Worm (Caenorhabditis elegans) whole organism, midembryonic: ENCODE measurements around the gene fbxa-201.

Experiments used
- T22C8.4 ChIP-seq: fragments of 200-800 bp; sonication (Bioruptor generic); IDR thresholded peaks from 2 replicates; pipeline ENCODE4 v1.3.6; 2022; ENCODE audit warnings: missing genetic modification characterization, missing compliant biosample characterization
- cog-1 ChIP-seq: sonication (generic microtip); optimal IDR thresholded peaks from 2 replicates; lab custom pipeline; 2016; ENCODE audit warnings: missing genetic modification characterization, missing compliant biosample characterization
- flt-1 ChIP-seq: fragments of 200-800 bp; sonication (Bioruptor generic); IDR thresholded peaks from 2 replicates; pipeline ENCODE4 v1.3.6; 2022; ENCODE audit warnings: missing genetic modification characterization, missing compliant biosample characterization
- klf-2 ChIP-seq: fragments of 200-800 bp; sonication (Bioruptor generic); conservative IDR thresholded peaks from 2 replicates; pipeline ENCODE4 v1.3.6; 2022; ENCODE audit warnings: missing genetic modification reagents, missing genetic modification characterization, missing compliant biosample characterization
- med-1 ChIP-seq: sonication (generic microtip); optimal IDR thresholded peaks from 2 replicates; lab custom pipeline; 2017; ENCODE audit warnings: missing genetic modification characterization, mild to moderate bottlenecking, missing compliant biosample characterization, antibody characterized with exemption, missing genetic modification reagents; ENCODE audit not compliant: insufficient read depth
- ref-1 ChIP-seq: fragments of 200-800 bp; sonication (Bioruptor generic); conservative IDR thresholded peaks from 2 replicates; pipeline ENCODE4 v1.3.6; 2022; ENCODE audit warnings: missing genetic modification reagents, missing genetic modification characterization, missing compliant biosample characterization
- tab-1 ChIP-seq: fragments of 200-800 bp; sonication (Bioruptor generic); IDR thresholded peaks from 2 replicates; pipeline ENCODE4 v1.3.6; 2022; ENCODE audit warnings: missing genetic modification characterization, missing compliant biosample characterization
- ztf-23 ChIP-seq: fragments of 200-800 bp; sonication (Bioruptor generic); IDR thresholded peaks from 2 replicates; pipeline ENCODE4 v1.3.6; 2022; ENCODE audit warnings: missing genetic modification reagents, missing genetic modification characterization, missing compliant biosample characterization
- ztf-29 ChIP-seq: fragments of 200-800 bp; sonication (Bioruptor generic); IDR thresholded peaks from 2 replicates; pipeline ENCODE4 v1.3.6; 2022; ENCODE audit warnings: missing genetic modification reagents, missing genetic modification characterization, missing compliant biosample characterization

The fbxa-201 gene

DNA sequence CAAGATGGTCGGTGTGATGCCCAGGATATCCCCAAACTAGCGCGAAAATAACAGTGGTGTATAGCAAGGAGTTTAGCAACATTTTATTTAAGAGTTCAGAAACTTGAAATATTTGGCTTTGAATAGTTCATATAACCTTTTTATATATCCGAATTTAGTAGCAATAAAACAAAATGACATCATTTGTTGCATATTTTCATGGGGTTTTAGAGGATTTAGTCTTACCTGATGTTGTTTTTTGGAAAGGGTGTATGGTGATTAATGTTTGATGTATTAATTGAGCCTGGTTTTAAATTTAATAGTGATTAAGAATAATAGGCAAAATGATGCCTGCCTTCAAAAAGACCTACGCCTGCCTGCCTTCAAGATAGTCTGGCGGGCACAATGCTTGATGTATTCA is 41.3 kb downstream of the fbxa-201 start, which contains the start of gene F59A7.2:
F59A7.2 (minus strand) TSS at position 101 of the 400 bp plus-strand sequence.
- TF ChIP-seq ztf-29 (no peak), tab-1 (GFP tag; lab: Robert Waterston, UW) (no peak), ref-1 (GFP tag; lab: Robert Waterston, UW) (no peak)

DNA sequence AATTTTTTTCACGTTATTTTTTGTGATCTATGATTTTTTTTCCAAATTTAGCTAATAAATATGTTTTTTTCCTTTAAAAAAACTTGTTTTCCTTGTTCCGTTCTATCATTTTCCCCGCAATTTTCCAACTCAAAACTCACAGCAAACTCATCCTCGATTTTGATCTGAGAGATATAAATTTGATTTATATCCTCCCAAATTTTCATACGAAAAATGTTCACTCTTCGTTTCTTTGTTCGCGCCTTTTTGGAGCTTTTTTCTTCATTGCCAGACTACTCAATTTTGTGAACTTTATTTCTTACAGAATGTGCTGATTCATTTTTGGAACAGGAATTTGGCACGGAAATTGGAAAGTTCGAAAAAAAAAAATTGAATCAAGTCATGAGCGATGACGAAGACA is 43.5 kb downstream of the fbxa-201 start, which contains the start of gene F59A7.14:
F59A7.14 (plus strand) TSS at position 301 of the 400 bp plus-strand sequence.
- no peak for TF ChIP-seq flt-1 (GFP tag; lab: Robert Waterston, UW)
- TF ChIP-seq T22C8.4 (GFP tag; lab: Robert Waterston, UW), result no peak
- no peak for TF ChIP-seq cog-1
- TF ChIP-seq tab-1 (GFP tag; lab: Robert Waterston, UW), result no peak
- no peak for TF ChIP-seq ref-1 (GFP tag; lab: Robert Waterston, UW)

- TF ChIP-seq T22C8.4 (GFP tag; lab: Robert Waterston, UW), result no peak
- TF ChIP-seq cog-1, result no peak
- no peak for TF ChIP-seq ztf-29
- TF ChIP-seq med-1 (GFP tag; lab: Kevin White, UChicago), result no peak
- no peak for TF ChIP-seq ref-1 (GFP tag; lab: Robert Waterston, UW)
- TF ChIP-seq klf-2 (GFP tag; lab: Robert Waterston, UW), result no peak
- no peak for TF ChIP-seq tab-1 (GFP tag; lab: Robert Waterston, UW)
- no peak for TF ChIP-seq ztf-23 (GFP tag; lab: Robert Waterston, UW)
- no peak for TF ChIP-seq flt-1 (GFP tag; lab: Robert Waterston, UW)
Observed at ce11 chrV:2021283-2021682, 46.1 kb downstream of the fbxa-201 start.

- TF ChIP-seq ztf-23 (GFP tag; lab: Robert Waterston, UW), result no peak
- TF ChIP-seq ztf-29, result no peak
- no peak for TF ChIP-seq tab-1 (GFP tag; lab: Robert Waterston, UW)
- TF ChIP-seq cog-1, result no peak
- no peak for TF ChIP-seq ref-1 (GFP tag; lab: Robert Waterston, UW)
- TF ChIP-seq flt-1 (GFP tag; lab: Robert Waterston, UW), result no peak
Observed at ce11 chrV:2022374-2022773, 47.2 kb downstream of the fbxa-201 start, which contains the start of gene F59A7.5. Gene F59A7.5, plus strand, starts transcription at chrV:2022674.
